Worm (Caenorhabditis elegans): Measurements from ENCODE around the gene C35B1.9.

C35B1.9 gene

DNA sequence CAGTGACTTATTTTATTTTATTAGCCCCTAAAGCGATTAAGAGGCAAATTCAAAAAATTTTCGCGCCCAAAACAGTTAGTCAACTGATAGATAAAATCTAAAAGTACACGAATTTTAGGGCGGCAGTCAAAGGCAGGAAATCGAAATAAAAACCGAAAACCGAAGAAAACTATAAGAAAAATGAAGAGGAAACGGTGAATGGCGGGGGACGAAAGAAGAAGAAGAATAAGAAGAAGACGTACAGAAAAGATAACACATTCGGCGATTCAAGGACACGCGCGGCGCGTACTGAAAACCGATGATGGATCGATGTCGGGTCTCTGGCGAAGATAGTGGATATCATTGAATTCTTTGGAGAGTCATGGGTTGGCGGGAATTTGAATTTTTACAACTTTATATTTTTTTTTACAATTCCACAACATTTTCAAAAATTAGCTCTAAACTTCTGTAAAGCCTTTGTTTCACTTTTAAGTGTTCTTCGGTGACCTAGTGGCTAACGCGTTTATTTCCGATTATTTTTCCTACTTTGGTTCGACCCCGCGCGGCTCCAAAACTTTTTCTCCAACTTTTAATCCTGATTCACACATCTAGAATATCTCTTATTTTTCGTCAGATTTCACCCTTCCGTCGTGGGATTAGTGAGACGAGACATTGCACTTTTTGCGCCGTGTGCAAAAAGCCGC, 49.7 kb downstream of the C35B1.9 start:
- no peak for TF ChIP-seq blmp-1 (tag; optimal IDR thresholded peaks at IDR 0.05)
- TF ChIP-seq tbx-8 (GFP tag; optimal IDR thresholded peaks at IDR 0.05) = no peak
- no peak for TF ChIP-seq unc-39 (tag; optimal IDR thresholded peaks at IDR 0.05)
- no peak for TF ChIP-seq ham-2 (GFP tag; optimal IDR thresholded peaks at IDR 0.05)
- no peak for TF ChIP-seq ces-1 (GFP tag; optimal IDR thresholded peaks at IDR 0.05)
- no peak for TF ChIP-seq M03D4.4 (tag; optimal IDR thresholded peaks at IDR 0.05)
- TF ChIP-seq drap-1 (GFP tag; optimal IDR thresholded peaks at IDR 0.05) = no peak
- no peak for TF ChIP-seq nhr-12 (tag; optimal IDR thresholded peaks at IDR 0.05)
- no peak for TF ChIP-seq zip-8 (tag; optimal IDR thresholded peaks at IDR 0.05)
- TF ChIP-seq elt-1 (tag; optimal IDR thresholded peaks at IDR 0.05; ENCODE audit: borderline replicate concordance, insufficient read depth) = no peak
- no peak for TF ChIP-seq mab-5 (tag; optimal IDR thresholded peaks at IDR 0.05)
- no peak for TF ChIP-seq lin-32 (GFP tag; optimal IDR thresholded peaks at IDR 0.05)
- no peak for TF ChIP-seq mls-2 (tag; optimal IDR thresholded peaks at IDR 0.05)
- TF ChIP-seq nhr-237 (tag; optimal IDR thresholded peaks at IDR 0.05) = no peak
- no peak for TF ChIP-seq nhr-76 (tag; optimal IDR thresholded peaks at IDR 0.05)
- no peak for TF ChIP-seq unc-120 (tag; optimal IDR thresholded peaks at IDR 0.05; ENCODE audit: poor library complexity, severe bottlenecking)
- no peak for TF ChIP-seq ztf-11 (tag; optimal IDR thresholded peaks at IDR 0.05)
- no peak for TF ChIP-seq snpc-4 (tag; optimal IDR thresholded peaks at IDR 0.05)
- TF ChIP-seq flh-1 (GFP tag; optimal IDR thresholded peaks at IDR 0.05) = no peak
- no peak for TF ChIP-seq ceh-83 (GFP tag; optimal IDR thresholded peaks at IDR 0.05)
